2 worm cellular contexts compared by ENCODE assay signal in the genomic region with DNA sequence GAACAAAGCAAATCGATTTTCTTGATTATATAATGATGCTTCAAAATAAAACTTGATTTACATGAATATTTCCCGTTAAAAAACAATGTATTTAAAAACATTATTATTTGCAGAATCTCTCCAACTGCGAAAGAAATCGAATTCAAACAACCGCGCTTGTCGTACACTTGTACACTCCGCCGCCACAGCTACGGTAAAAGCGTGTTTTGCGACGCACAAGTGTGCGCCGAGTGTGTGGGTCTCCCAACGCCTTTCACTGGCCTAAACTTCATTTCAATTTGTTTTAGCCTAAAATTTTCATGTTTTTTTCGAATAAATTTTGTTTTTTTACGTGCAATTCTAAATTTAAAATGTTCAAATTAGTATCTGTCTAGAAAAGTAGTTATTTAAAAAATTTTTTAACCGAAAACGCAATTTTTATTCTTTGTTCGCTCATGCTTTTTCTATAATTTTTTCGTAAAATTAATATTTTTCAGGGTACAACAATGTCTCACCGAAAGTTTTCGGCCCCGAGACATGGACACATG.
TF ChIP-seq lines count a peak whose summit lies in the region.

A gene (plus strand): TSS at position 477 of the 527 bp plus-strand sequence.

TF ChIP-seq in whole organism, L4 larva, 104 proteins besides CTCF, POLR2A, EP300 and RAD21 (continued from another document):
- TF ChIP-seq fkh-10 (GFP tag; optimal IDR thresholded peaks at IDR 0.05; lab: Kevin White, UChicago) = peak; percentile 100
- TF ChIP-seq nhr-10 (tag; optimal IDR thresholded peaks at IDR 0.05; lab: Kevin White, UChicago) = peak; percentile 100
- peak; percentile 82 to 98 for TF ChIP-seq mdl-1 (tag; optimal IDR thresholded peaks at IDR 0.05; lab: Kevin White, UChicago)
- TF ChIP-seq lin-1 (GFP tag; IDR thresholded peaks at IDR 0.05; lab: Robert Waterston, UW) = peak; percentile 99
- TF ChIP-seq lim-7 (GFP tag; IDR thresholded peaks at IDR 0.05; lab: Robert Waterston, UW) = peak; percentile 99
- peak; percentile 71 to 100 for TF ChIP-seq unc-62 (GFP tag; optimal IDR thresholded peaks at IDR 0.05 in 1 of 2; lab: Kevin White, UChicago)
- peak; percentile 98 for TF ChIP-seq unc-62 (tag; optimal IDR thresholded peaks at IDR 0.05; lab: Kevin White, UChicago)
- peak; percentile 93 for TF ChIP-seq ztf-11 (tag; optimal IDR thresholded peaks at IDR 0.05; lab: Kevin White, UChicago)
- TF ChIP-seq spr-3 (GFP tag; optimal IDR thresholded peaks at IDR 0.05; lab: Kevin White, UChicago) = peak; percentile 100
- TF ChIP-seq snpc-1.2 (GFP tag; IDR thresholded peaks at IDR 0.05; lab: Robert Waterston, UW) = peak; percentile 98
- TF ChIP-seq F44E2.7 (GFP tag; IDR thresholded peaks at IDR 0.05; lab: Robert Waterston, UW) = peak; percentile 99
- peak; percentile 94 for TF ChIP-seq daf-8 (GFP tag; IDR thresholded peaks at IDR 0.05; lab: Robert Waterston, UW)
- peak; percentile 60 for TF ChIP-seq unc-39 (tag; optimal IDR thresholded peaks at IDR 0.05; lab: Kevin White, UChicago)
- TF ChIP-seq arid-1 (GFP tag; conservative IDR thresholded peaks at IDR 0.05; lab: Robert Waterston, UW) = peak; percentile 99
- peak; percentile 100 for TF ChIP-seq nhr-6 (tag; optimal IDR thresholded peaks at IDR 0.05; lab: Kevin White, UChicago)
- peak; percentile 96 for TF ChIP-seq F10B5.3 (tag; optimal IDR thresholded peaks at IDR 0.05; lab: Kevin White, UChicago)
- TF ChIP-seq lir-3 (tag; optimal IDR thresholded peaks at IDR 0.05; lab: Kevin White, UChicago) = peak; percentile 93
- TF ChIP-seq sdz-12 (GFP tag; optimal IDR thresholded peaks at IDR 0.05; lab: Kevin White, UChicago) = peak; percentile 100
- peak; percentile 94 for TF ChIP-seq ceh-32 (tag; optimal IDR thresholded peaks at IDR 0.05; lab: Kevin White, UChicago; ENCODE audit: poor library complexity)
- TF ChIP-seq F49E8.2 (tag; optimal IDR thresholded peaks at IDR 0.05; lab: Kevin White, UChicago; ENCODE audit: borderline replicate concordance) = peak; percentile 98
- TF ChIP-seq D1046.2 (GFP tag; IDR thresholded peaks at IDR 0.05; lab: Robert Waterston, UW) = peak; percentile 99
- TF ChIP-seq lsy-2 (tag; optimal IDR thresholded peaks at IDR 0.05; lab: Kevin White, UChicago) = peak; percentile 100
- peak; percentile 99 for TF ChIP-seq pha-4 (GFP tag; IDR thresholded peaks at IDR 0.05; lab: Robert Waterston, UW)
- TF ChIP-seq pha-4 (tag; optimal IDR thresholded peaks at IDR 0.05; lab: Kevin White, UChicago) = peak; percentile 87
- peak; percentile 99 for TF ChIP-seq fos-1 (tag; optimal IDR thresholded peaks at IDR 0.05; lab: Kevin White, UChicago)
- TF ChIP-seq egl-43 (GFP tag; IDR thresholded peaks at IDR 0.05; lab: Robert Waterston, UW) = peak; percentile 100
- peak; percentile 100 for TF ChIP-seq madf-9 (GFP tag; conservative IDR thresholded peaks at IDR 0.05; lab: Robert Waterston, UW)
- peak; percentile 92 for TF ChIP-seq ceh-28 (tag; optimal IDR thresholded peaks at IDR 0.05; lab: Kevin White, UChicago)
- peak; percentile 100 for TF ChIP-seq hmg-1.1 (GFP tag; IDR thresholded peaks at IDR 0.05; lab: Robert Waterston, UW)
- peak; percentile 100 for TF ChIP-seq nhr-42 (GFP tag; IDR thresholded peaks at IDR 0.05; lab: Robert Waterston, UW)
- TF ChIP-seq daf-19 (GFP tag; conservative IDR thresholded peaks at IDR 0.05; lab: Robert Waterston, UW) = peak; percentile 100
- TF ChIP-seq php-3 (GFP tag; IDR thresholded peaks at IDR 0.05; lab: Robert Waterston, UW) = peak; percentile 100
- TF ChIP-seq pqm-1 (tag; optimal IDR thresholded peaks at IDR 0.05; lab: Kevin White, UChicago) = peak; percentile 100
- TF ChIP-seq zag-1 (tag; optimal IDR thresholded peaks at IDR 0.05; lab: Kevin White, UChicago) = peak; percentile 96
- TF ChIP-seq dmd-8 (GFP tag; IDR thresholded peaks at IDR 0.05; lab: Robert Waterston, UW) = peak; percentile 98
- TF ChIP-seq ZK337.2 (GFP tag; IDR thresholded peaks at IDR 0.05; lab: Robert Waterston, UW) = peak; percentile 96
- TF ChIP-seq lin-15B (tag; optimal IDR thresholded peaks at IDR 0.05; lab: Kevin White, UChicago) = peak; percentile 99
- peak; percentile 68 for TF ChIP-seq R02D3.7 (tag; optimal IDR thresholded peaks at IDR 0.05; lab: Kevin White, UChicago)
- TF ChIP-seq ctbp-1 (GFP tag; IDR thresholded peaks at IDR 0.05; lab: Robert Waterston, UW) = peak; percentile 100
- TF ChIP-seq dve-1 (tag; optimal IDR thresholded peaks at IDR 0.05; lab: Kevin White, UChicago; ENCODE audit: insufficient read depth) = peak; percentile 100
- TF ChIP-seq F37D6.2 (tag; optimal IDR thresholded peaks at IDR 0.05; lab: Kevin White, UChicago) = peak; percentile 98
- peak; percentile 100 for TF ChIP-seq skn-1 (tag; optimal IDR thresholded peaks at IDR 0.05; lab: Kevin White, UChicago)
- TF ChIP-seq jun-1 (tag; optimal IDR thresholded peaks at IDR 0.05; lab: Kevin White, UChicago) = peak; percentile 99
- TF ChIP-seq ZK546.5 (tag; optimal IDR thresholded peaks at IDR 0.05; lab: Kevin White, UChicago) = peak in 1 of 2 experiments; percentile 93
- TF ChIP-seq ces-1 (GFP tag; optimal IDR thresholded peaks at IDR 0.05; lab: Kevin White, UChicago) = peak; percentile 98
- TF ChIP-seq ceh-20 (GFP tag; IDR thresholded peaks at IDR 0.05; lab: Robert Waterston, UW) = peak; percentile 100
- TF ChIP-seq ama-1 (optimal IDR thresholded peaks at IDR 0.05; lab: Kevin White, UChicago) = peak; percentile 88
- TF ChIP-seq lin-39 (tag; optimal IDR thresholded peaks at IDR 0.05; lab: Kevin White, UChicago) = peak; percentile 95
- TF ChIP-seq set-16 (GFP tag; IDR thresholded peaks at IDR 0.05; lab: Robert Waterston, UW) = peak; percentile 88
- peak; percentile 100 for TF ChIP-seq lin-29 (GFP tag; IDR thresholded peaks at IDR 0.05; lab: Robert Waterston, UW)
- peak; percentile 99 for TF ChIP-seq T20F7.1 (GFP tag; optimal IDR thresholded peaks at IDR 0.05; lab: Kevin White, UChicago)
- TF ChIP-seq Y48G9A.11 (GFP tag; IDR thresholded peaks at IDR 0.05; lab: Robert Waterston, UW) = peak; percentile 98
- TF ChIP-seq mep-1 (tag; optimal IDR thresholded peaks at IDR 0.05; lab: Kevin White, UChicago) = peak; percentile 100
TF ChIP-seq in whole organism, L4 larva: peak in this region for 101.

TF ChIP-seq in whole organism, late embryonic, 69 proteins besides CTCF, POLR2A, EP300 and RAD21 (continued from another document):
- TF ChIP-seq pax-1 (tag; optimal IDR thresholded peaks at IDR 0.05; lab: Kevin White, UChicago) (peak; percentile 97), sox-2 (GFP tag; IDR thresholded peaks at IDR 0.05; lab: Robert Waterston, UW) (peak; percentile 96), pha-2 (tag; optimal IDR thresholded peaks at IDR 0.05; lab: Kevin White, UChicago) (peak; percentile 90), zip-5 (tag; optimal IDR thresholded peaks at IDR 0.05; lab: Kevin White, UChicago) (peak; percentile 63), tbx-7 (tag; optimal IDR thresholded peaks at IDR 0.05; lab: Kevin White, UChicago) (peak; percentile 89), unc-86 (tag; optimal IDR thresholded peaks at IDR 0.05; lab: Kevin White, UChicago) (peak; percentile 99), T23F11.4 (GFP tag; optimal IDR thresholded peaks at IDR 0.05; lab: Kevin White, UChicago) (peak; percentile 98), sdc-2 (tag; optimal IDR thresholded peaks at IDR 0.05; lab: Kevin White, UChicago) (peak; percentile 88), C08G9.2 (tag; optimal IDR thresholded peaks at IDR 0.05; lab: Kevin White, UChicago) (peak; percentile 86), pros-1 (tag; optimal IDR thresholded peaks at IDR 0.05; lab: Kevin White, UChicago) (peak; percentile 97), lim-6 (tag; optimal IDR thresholded peaks at IDR 0.05; lab: Kevin White, UChicago) (peak; percentile 95), npax-4 (tag; optimal IDR thresholded peaks at IDR 0.05; lab: Kevin White, UChicago) (peak; percentile 63)
